Worm (Caenorhabditis elegans) whole organism, mixed stage, embryonic: ENCODE data around the gene F41F3.3.

ENCODE experiments used
- M03D4.4 ChIP-seq: sonication (generic microtip); optimal IDR thresholded peaks from 2 replicates; lab custom pipeline; 2017; ENCODE audit warnings: mild to moderate bottlenecking, missing genetic modification characterization, missing compliant biosample characterization
- bed-3 ChIP-seq: fragments of 200-800 bp; sonication (Bioruptor generic); optimal IDR thresholded peaks from 3 replicates; lab custom pipeline; 2018; ENCODE audit warnings: mild to moderate bottlenecking, missing genetic modification characterization, moderate library complexity, missing compliant biosample characterization
- blmp-1 ChIP-seq: fragments of 150-350 bp; optimal IDR thresholded peaks from 2 replicates; lab custom pipeline; 2014; ENCODE audit warnings: missing biosample characterization, missing genetic modification characterization
- ceh-39 ChIP-seq: fragments of 150-350 bp; optimal IDR thresholded peaks from 2 replicates; lab custom pipeline; 2014; ENCODE audit warnings: missing biosample characterization, missing genetic modification characterization
- ceh-43 ChIP-seq: fragments of 200-800 bp; sonication (Bioruptor generic); optimal IDR thresholded peaks from 2 replicates; lab custom pipeline; 2018; ENCODE audit warnings: mild to moderate bottlenecking, missing genetic modification characterization, moderate library complexity, missing compliant biosample characterization
- ceh-83 ChIP-seq: fragments of 200-800 bp; sonication (Bioruptor generic); optimal IDR thresholded peaks from 2 replicates; lab custom pipeline; 2018; ENCODE audit warnings: mild to moderate bottlenecking, missing genetic modification characterization, missing compliant biosample characterization
- ces-1 ChIP-seq: fragments of 150-350 bp; optimal IDR thresholded peaks from 2 replicates; lab custom pipeline; 2014; ENCODE audit warnings: missing biosample characterization, missing genetic modification reagents, missing genetic modification characterization
- cnd-1 ChIP-seq: fragments of 200-800 bp; sonication (Bioruptor generic); optimal IDR thresholded peaks from 2 replicates; lab custom pipeline; 2018; ENCODE audit warnings: mild to moderate bottlenecking, missing genetic modification characterization, missing compliant biosample characterization
- elt-1 ChIP-seq: sonication (generic microtip); optimal IDR thresholded peaks from 2 replicates; lab custom pipeline; 2017; ENCODE audit warnings: missing genetic modification characterization, mild to moderate bottlenecking, missing compliant biosample characterization, antibody characterized with exemption, moderate library complexity, borderline replicate concordance; ENCODE audit not compliant: insufficient read depth
- elt-3 ChIP-seq: fragments of 150-350 bp; optimal IDR thresholded peaks from 2 replicates; lab custom pipeline; 2014; ENCODE audit warnings: missing biosample characterization, missing genetic modification characterization
- flh-1 ChIP-seq: fragments of 200-800 bp; sonication (Bioruptor generic); optimal IDR thresholded peaks from 2 replicates; lab custom pipeline; 2018; ENCODE audit warnings: mild to moderate bottlenecking, missing genetic modification characterization, moderate library complexity, missing compliant biosample characterization
- ham-2 ChIP-seq: fragments of 200-800 bp; sonication (Bioruptor generic); optimal IDR thresholded peaks from 2 replicates; lab custom pipeline; 2018; ENCODE audit warnings: mild to moderate bottlenecking, missing genetic modification characterization, missing compliant biosample characterization
- hlh-1 ChIP-seq: fragments of 150-350 bp; optimal IDR thresholded peaks from 2 replicates; lab custom pipeline; 2014; ENCODE audit warnings: missing biosample characterization, missing genetic modification reagents, missing genetic modification characterization
- lin-13 ChIP-seq: fragments of 150-350 bp; optimal IDR thresholded peaks from 2 replicates; lab custom pipeline; 2014; ENCODE audit warnings: missing biosample characterization, missing genetic modification characterization
- lin-32 ChIP-seq: fragments of 200-800 bp; sonication (Bioruptor generic); optimal IDR thresholded peaks from 2 replicates; lab custom pipeline; 2018; ENCODE audit warnings: mild to moderate bottlenecking, missing genetic modification characterization, missing compliant biosample characterization
- lsy-2 ChIP-seq: fragments of 150-350 bp; optimal IDR thresholded peaks from 2 replicates; lab custom pipeline; 2014; ENCODE audit warnings: missing biosample characterization, missing genetic modification characterization
- mab-5 ChIP-seq: fragments of 150-350 bp; optimal IDR thresholded peaks from 2 replicates; lab custom pipeline; 2014; ENCODE audit warnings: missing biosample characterization, missing genetic modification characterization
- mep-1 ChIP-seq: fragments of 150-350 bp; optimal IDR thresholded peaks from 2 replicates; lab custom pipeline; 2017; ENCODE audit warnings: missing biosample characterization, missing genetic modification reagents, missing genetic modification characterization, inconsistent platforms
- mls-2 ChIP-seq: sonication (generic microtip); optimal IDR thresholded peaks from 2 replicates; lab custom pipeline; 2016; ENCODE audit warnings: mild to moderate bottlenecking, missing genetic modification characterization, moderate library complexity, missing compliant biosample characterization
- nhr-12 ChIP-seq: fragments of 150-350 bp; optimal IDR thresholded peaks from 2 replicates; lab custom pipeline; 2014; ENCODE audit warnings: missing biosample characterization, missing genetic modification characterization
- nhr-76 ChIP-seq: sonication (generic microtip); optimal IDR thresholded peaks from 2 replicates; lab custom pipeline; 2017; ENCODE audit warnings: missing biosample characterization, missing genetic modification characterization
- pha-4 ChIP-seq: fragments of 150-350 bp; optimal IDR thresholded peaks from 2 replicates; lab custom pipeline; 2018; ENCODE audit warnings: missing biosample characterization, missing genetic modification reagents, missing genetic modification characterization
- sem-2 ChIP-seq: fragments of 200-800 bp; sonication (Bioruptor generic); optimal IDR thresholded peaks from 2 replicates; lab custom pipeline; 2018; ENCODE audit warnings: mild to moderate bottlenecking, missing genetic modification characterization, missing compliant biosample characterization
- sptf-1 ChIP-seq: sonication (generic microtip); optimal IDR thresholded peaks from 2 replicates; lab custom pipeline; 2017; ENCODE audit warnings: mild to moderate bottlenecking, missing genetic modification characterization, moderate library complexity, missing compliant biosample characterization
- unc-39 ChIP-seq: fragments of 150-350 bp; optimal IDR thresholded peaks from 2 replicates; lab custom pipeline; 2014; ENCODE audit warnings: missing biosample characterization, missing genetic modification characterization
- unc-62 ChIP-seq: fragments of 150-350 bp; optimal IDR thresholded peaks from 2 replicates; lab custom pipeline; 2014; ENCODE audit warnings: missing biosample characterization, missing genetic modification reagents, missing genetic modification characterization
- zip-8 ChIP-seq: fragments of 150-350 bp; optimal IDR thresholded peaks from 2 replicates; lab custom pipeline; 2014; ENCODE audit warnings: missing biosample characterization, missing genetic modification characterization
- ztf-11 ChIP-seq: fragments of 150-350 bp; optimal IDR thresholded peaks from 2 replicates; lab custom pipeline; 2014; ENCODE audit warnings: missing biosample characterization, missing genetic modification characterization

The F41F3.3 gene

DNA sequence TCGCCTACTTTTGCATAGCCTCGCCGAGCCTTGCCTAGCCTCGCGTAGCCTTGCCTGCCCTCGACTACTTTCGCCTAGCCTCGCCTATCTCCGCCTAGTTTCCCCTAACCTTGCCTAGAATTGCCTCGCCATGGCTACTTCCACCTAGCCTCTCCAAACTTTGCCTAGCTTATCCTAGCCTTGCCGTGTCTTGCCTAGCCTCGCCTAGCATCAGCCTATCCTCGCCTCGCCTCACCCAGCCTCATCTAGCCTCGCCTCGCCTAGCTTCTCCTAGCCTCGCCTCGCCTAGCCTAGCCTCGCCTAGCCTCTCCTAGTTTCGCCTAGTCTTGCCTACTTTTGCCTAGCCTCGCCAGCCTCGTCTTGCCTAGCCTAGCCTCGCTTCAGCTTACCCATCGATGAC, 19.0 kb upstream of the F41F3.3 start:
- TF ChIP-seq ham-2 (peak; percentile 54), ceh-39 (no peak)
- TF ChIP-seq, all 35 proteins: peak for 1

DNA sequence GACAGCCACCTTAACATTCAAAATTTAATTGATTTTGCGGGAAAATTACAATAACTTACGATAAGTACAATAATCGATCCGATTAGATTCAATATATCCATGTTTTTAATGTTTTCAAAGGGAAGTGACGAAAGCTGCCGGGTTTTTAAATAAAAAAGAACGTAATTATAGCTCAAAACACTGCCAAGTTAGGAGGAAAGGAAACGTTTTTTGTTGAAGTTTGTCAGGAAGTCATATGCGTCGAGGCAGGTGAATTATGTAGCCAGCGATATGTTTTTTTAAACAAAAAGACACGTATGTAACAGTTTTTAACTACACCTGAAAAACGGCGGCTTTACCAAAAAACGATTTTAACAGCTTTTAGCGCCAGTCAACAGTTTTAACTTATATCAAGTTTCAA, 17.6 kb upstream of the F41F3.3 start, which contains the start of gene srx-73:
Gene srx-73 (minus strand): TSS at position 101 of the 400 bp plus-strand sequence.
- TF ChIP-seq blmp-1 (tag; lab: Kevin White, UChicago), result no peak
- no peak for TF ChIP-seq pha-4 (tag; lab: Kevin White, UChicago)
- TF ChIP-seq nhr-12 (tag; lab: Kevin White, UChicago), result no peak
- no peak for TF ChIP-seq ztf-11
- no peak for TF ChIP-seq bed-3 (GFP tag; lab: Kevin White, UChicago)
- no peak for TF ChIP-seq cnd-1
- TF ChIP-seq sptf-1 (tag; lab: Kevin White, UChicago), result no peak
- TF ChIP-seq ceh-43, result no peak
- TF ChIP-seq lin-32 (GFP tag; lab: Kevin White, UChicago), result no peak
- no peak for TF ChIP-seq zip-8 (tag; lab: Kevin White, UChicago)
- TF ChIP-seq M03D4.4, result no peak
- TF ChIP-seq lsy-2 (tag; lab: Kevin White, UChicago), result no peak
- TF ChIP-seq ces-1, result no peak
- no peak for TF ChIP-seq sem-2
- TF ChIP-seq elt-1, result no peak
- no peak for TF ChIP-seq hlh-1 (tag; lab: Kevin White, UChicago)

DNA sequence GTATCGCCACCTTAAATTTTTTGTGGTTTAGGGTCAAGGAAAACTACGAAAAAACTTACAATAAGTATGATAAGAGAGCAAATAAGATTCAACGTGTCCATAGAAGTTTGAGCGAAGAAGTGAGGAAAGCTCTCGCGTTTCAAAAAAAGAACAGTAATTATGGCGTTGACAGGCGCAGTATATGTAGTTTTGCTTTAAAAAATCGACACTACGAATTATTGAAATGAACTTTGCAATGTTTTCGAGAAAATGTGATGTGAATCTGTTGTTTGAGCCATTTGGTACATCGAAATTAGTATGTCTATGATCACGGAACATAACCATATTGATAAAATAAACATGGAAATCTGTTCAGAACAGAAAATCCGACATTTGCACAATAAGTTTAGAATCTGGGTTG, 14.4 kb upstream of the F41F3.3 start, which contains the start of gene srx-74:
Gene srx-74 (minus strand): TSS at position 101 of the 400 bp plus-strand sequence.
- TF ChIP-seq unc-62 (GFP tag; lab: Kevin White, UChicago), result no peak
- no peak for TF ChIP-seq zip-8 (tag; lab: Kevin White, UChicago)
- TF ChIP-seq mab-5 (tag; lab: Kevin White, UChicago), result no peak
- TF ChIP-seq bed-3 (GFP tag; lab: Kevin White, UChicago), result no peak
- TF ChIP-seq ceh-83 (GFP tag; lab: Kevin White, UChicago), result no peak
- no peak for TF ChIP-seq blmp-1 (tag; lab: Kevin White, UChicago)
- TF ChIP-seq lin-13 (tag; lab: Kevin White, UChicago), result no peak
- TF ChIP-seq mep-1 (tag; lab: Kevin White, UChicago), result no peak
- TF ChIP-seq ces-1, result no peak
- TF ChIP-seq nhr-76 (tag; lab: Kevin White, UChicago), result no peak
- no peak for TF ChIP-seq unc-39 (tag; lab: Kevin White, UChicago)
- no peak for TF ChIP-seq ham-2
- TF ChIP-seq flh-1 (GFP tag; lab: Kevin White, UChicago), result no peak
- TF ChIP-seq mls-2 (tag; lab: Kevin White, UChicago), result no peak
- no peak for TF ChIP-seq ztf-11
- no peak for TF ChIP-seq ceh-39
- no peak for TF ChIP-seq pha-4 (tag; lab: Kevin White, UChicago)
- no peak for TF ChIP-seq elt-3 (tag; lab: Kevin White, UChicago)
- TF ChIP-seq hlh-1 (tag; lab: Kevin White, UChicago), result no peak
- TF ChIP-seq, all 35 proteins: peak for 0

DNA sequence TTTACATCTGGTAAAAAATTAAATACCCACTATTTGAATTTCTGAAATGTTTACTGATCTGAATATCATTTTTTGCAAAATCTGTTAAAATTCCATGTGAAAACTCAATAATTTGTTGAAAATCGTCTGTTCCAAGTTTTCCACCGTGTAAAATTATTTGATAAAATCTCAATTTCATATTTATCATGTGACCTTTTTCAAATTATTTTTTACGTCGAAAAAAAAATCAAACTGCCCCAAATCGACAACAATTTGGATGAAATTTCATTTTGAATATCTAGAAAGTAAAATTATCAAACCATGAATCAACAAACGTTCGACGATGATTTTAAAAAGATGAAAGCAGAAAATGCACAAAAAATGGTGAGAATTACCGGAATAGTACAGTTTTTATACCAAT, 7.1 kb upstream of the F41F3.3 start, which contains the start of gene F41F3.9:
Gene F41F3.9 (plus strand): TSS at position 301 of the 400 bp plus-strand sequence.
- TF ChIP-seq M03D4.4, result no peak
- no peak for TF ChIP-seq lin-13 (tag; lab: Kevin White, UChicago)
- TF ChIP-seq ztf-11, result no peak
- no peak for TF ChIP-seq zip-8 (tag; lab: Kevin White, UChicago)

DNA sequence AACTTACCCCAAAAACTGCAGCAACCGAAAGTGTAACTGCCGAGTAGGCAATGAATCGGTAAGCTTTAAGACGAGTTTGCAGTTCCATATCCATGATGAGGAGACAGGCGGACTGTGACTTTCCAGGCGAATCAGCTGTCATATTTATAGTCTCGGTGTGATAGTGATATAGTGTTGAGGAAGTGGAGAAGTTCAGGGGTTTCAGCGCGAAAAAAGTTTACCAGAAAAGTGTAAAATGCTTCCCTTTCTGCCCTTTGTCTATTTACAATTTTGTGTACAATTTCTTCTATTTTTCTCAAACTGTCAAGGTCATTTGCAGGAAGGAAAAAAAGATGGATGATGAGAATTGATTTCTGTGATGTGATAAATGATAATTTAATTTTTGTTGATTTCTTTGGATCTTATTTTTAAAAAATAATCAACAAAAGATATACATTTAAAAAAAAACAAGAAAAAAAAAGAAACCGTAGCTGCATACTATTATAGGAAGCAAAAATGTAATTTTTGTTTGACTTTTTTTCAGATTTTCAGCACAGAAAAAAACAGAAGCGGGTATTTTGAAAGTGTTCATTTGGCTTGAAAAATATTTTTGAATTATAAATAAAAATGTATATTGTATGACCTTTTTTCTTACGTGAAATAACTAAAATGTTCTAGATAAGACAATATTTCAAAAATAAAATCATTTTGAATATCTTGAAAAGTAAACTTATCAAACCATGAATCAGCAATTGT, 6.0 kb upstream of the F41F3.3 start, which contains the start of the genes col-139 and F41F3.1:
Gene col-139 (minus strand): TSS at position 101 of the 735 bp plus-strand sequence.
Gene F41F3.1 (plus strand): TSS at position 685 of the 735 bp plus-strand sequence.
- TF ChIP-seq blmp-1 (tag; lab: Kevin White, UChicago), result no peak
- no peak for TF ChIP-seq unc-39 (tag; lab: Kevin White, UChicago)
- no peak for TF ChIP-seq nhr-12 (tag; lab: Kevin White, UChicago)

DNA sequence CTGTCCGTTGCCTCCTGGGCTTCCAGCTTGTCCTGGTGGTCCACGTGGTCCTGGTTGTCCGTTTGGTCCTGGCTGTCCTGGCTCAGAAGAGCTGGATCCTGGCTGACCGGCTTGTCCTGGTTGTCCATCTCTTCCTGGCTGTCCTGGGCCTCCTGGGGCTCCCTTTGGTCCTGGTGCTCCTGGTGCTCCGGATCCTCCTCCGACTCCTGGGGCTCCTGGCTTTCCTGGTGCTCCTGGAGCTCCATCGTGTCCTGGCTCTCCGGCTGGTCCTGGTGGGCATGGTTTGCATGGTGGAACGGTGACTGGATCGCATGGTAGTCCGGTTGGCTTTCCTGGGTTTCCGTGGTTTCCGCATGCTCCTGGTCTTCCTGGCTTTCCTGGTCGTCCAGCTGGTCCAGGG, 5.1 kb upstream of the F41F3.3 start:
- TF ChIP-seq nhr-76 (tag; lab: Kevin White, UChicago) (no peak), unc-62 (GFP tag; lab: Kevin White, UChicago) (no peak), mls-2 (tag; lab: Kevin White, UChicago) (no peak), blmp-1 (tag; lab: Kevin White, UChicago) (no peak)
